Fruit fly (Drosophila melanogaster) whole organism, embryonic: ENCODE measurements around the gene Syn1.

ENCODE experiments used
- Ada2b ChIP-seq: fragments of 200-800 bp; sonication (Bioruptor generic); IDR thresholded peaks from 2 replicates; pipeline ENCODE4 v1.3.6; 2022; ENCODE audit warnings: missing biosample characterization, missing genetic modification characterization
- B-H1 ChIP-seq: fragments of 200-800 bp; sonication (Bioruptor generic); IDR thresholded peaks from 3 replicates; pipeline ENCODE4 v1.3.6; 2022; ENCODE audit warnings: missing biosample characterization, missing genetic modification characterization
- Bdp1 ChIP-seq: fragments of 200-800 bp; sonication (Bioruptor generic); optimal IDR thresholded peaks from 3 replicates; lab custom pipeline; 2016; ENCODE audit warnings: missing biosample characterization, missing genetic modification characterization
- CG10431 ChIP-seq: fragments of 200-800 bp; sonication (Bioruptor generic); optimal IDR thresholded peaks from 3 replicates; lab custom pipeline; 2018; ENCODE audit warnings: missing biosample characterization, mild to moderate bottlenecking, missing genetic modification characterization
- CG12071 ChIP-seq: fragments of 200-800 bp; sonication (Bioruptor generic); optimal IDR thresholded peaks from 3 replicates; lab custom pipeline; 2018; ENCODE audit warnings: missing biosample characterization, mild to moderate bottlenecking, missing genetic modification characterization
- CG12155 ChIP-seq: fragments of 200-800 bp; sonication (Bioruptor generic); optimal IDR thresholded peaks from 3 replicates; lab custom pipeline; 2016; ENCODE audit warnings: missing biosample characterization, missing genetic modification characterization
- CG12391 ChIP-seq: fragments of 200-800 bp; sonication (Bioruptor generic); optimal IDR thresholded peaks from 3 replicates; lab custom pipeline; 2018; ENCODE audit warnings: missing biosample characterization, mild to moderate bottlenecking, missing genetic modification characterization, moderate library complexity
- CG12942 ChIP-seq: fragments of 200-800 bp; sonication (Bioruptor generic); optimal IDR thresholded peaks from 3 replicates; lab custom pipeline; 2016; ENCODE audit warnings: missing biosample characterization, missing genetic modification characterization
- CG13894 ChIP-seq: fragments of 200-800 bp; sonication (Bioruptor generic); optimal IDR thresholded peaks from 3 replicates; lab custom pipeline; 2018; ENCODE audit warnings: missing biosample characterization, mild to moderate bottlenecking, missing genetic modification characterization, moderate library complexity
- CG15269 ChIP-seq: fragments of 200-800 bp; sonication (Bioruptor generic); optimal IDR thresholded peaks from 2 replicates; lab custom pipeline; 2018; ENCODE audit warnings: missing biosample characterization, mild to moderate bottlenecking, missing genetic modification characterization, moderate library complexity
- CG2129 ChIP-seq: fragments of 200-800 bp; sonication (Bioruptor generic); IDR thresholded peaks from 2 replicates; pipeline ENCODE4 v1.3.6; 2022; ENCODE audit warnings: missing biosample characterization, missing genetic modification characterization; ENCODE audit not compliant: partially characterized antibody
- CG30431 ChIP-seq: fragments of 200-800 bp; sonication (Bioruptor generic); optimal IDR thresholded peaks from 2 replicates; lab custom pipeline; 2017; ENCODE audit warnings: missing biosample characterization, missing genetic modification characterization
- CG31224 ChIP-seq: fragments of 200-800 bp; sonication (Bioruptor generic); IDR thresholded peaks from 2 replicates; pipeline ENCODE4 v1.3.6; 2022; ENCODE audit warnings: missing biosample characterization, missing genetic modification characterization
- CG4328 ChIP-seq: fragments of 200-800 bp; sonication (Bioruptor generic); optimal IDR thresholded peaks from 3 replicates; lab custom pipeline; 2017; ENCODE audit warnings: missing biosample characterization, missing genetic modification reagents, missing genetic modification characterization
- CG6175 ChIP-seq: fragments of 200-800 bp; sonication (Bioruptor generic); IDR thresholded peaks from 3 replicates; pipeline ENCODE4 v1.3.6; 2022; ENCODE audit warnings: missing biosample characterization, missing genetic modification characterization
- CG6654 ChIP-seq: fragments of 200-800 bp; sonication (Bioruptor generic); optimal IDR thresholded peaks from 2 replicates; lab custom pipeline; 2017; ENCODE audit warnings: missing biosample characterization, mild to moderate bottlenecking, missing genetic modification characterization
- CG7928 ChIP-seq: fragments of 200-800 bp; sonication (Bioruptor generic); optimal IDR thresholded peaks from 2 replicates; lab custom pipeline; 2017; ENCODE audit warnings: missing biosample characterization, mild to moderate bottlenecking, missing genetic modification characterization
- CG7987 ChIP-seq: fragments of 200-800 bp; sonication (Bioruptor generic); optimal IDR thresholded peaks from 2 replicates; lab custom pipeline; 2018; ENCODE audit warnings: missing biosample characterization, mild to moderate bottlenecking, missing genetic modification characterization, moderate library complexity
- CG8388 ChIP-seq: fragments of 200-800 bp; sonication (Bioruptor generic); optimal IDR thresholded peaks from 2 replicates; lab custom pipeline; 2019; ENCODE audit warnings: missing biosample characterization, mild to moderate bottlenecking, missing genetic modification characterization, moderate library complexity
- Ets65A ChIP-seq: fragments of 200-800 bp; sonication (Bioruptor generic); peaks from one replicate; lab custom pipeline; 2016; ENCODE audit warnings: missing biosample characterization, missing genetic modification characterization
- Hr39 ChIP-seq: fragments of >200 bp; optimal IDR thresholded peaks from 2 replicates; lab custom pipeline; 2017
- Mrtf ChIP-seq: fragments of 200-800 bp; sonication (Bioruptor generic); IDR thresholded peaks from 3 replicates; pipeline ENCODE4 v1.3.6; 2022; ENCODE audit warnings: missing biosample characterization, missing genetic modification characterization
- Myb ChIP-seq: fragments of 200-800 bp; sonication (Bioruptor generic); optimal IDR thresholded peaks from 2 replicates; lab custom pipeline; 2016; ENCODE audit warnings: missing biosample characterization, missing genetic modification characterization
- Oaz ChIP-seq: fragments of 200-800 bp; sonication (Bioruptor generic); IDR thresholded peaks from 2 replicates; pipeline ENCODE4 v1.3.6; 2022; ENCODE audit warnings: missing biosample characterization, missing genetic modification characterization
- Opbp ChIP-seq: fragments of 200-800 bp; sonication (Bioruptor generic); IDR thresholded peaks from 3 replicates; pipeline ENCODE4 v1.3.6; 2022; ENCODE audit warnings: missing biosample characterization, missing genetic modification characterization; ENCODE audit not compliant: partially characterized antibody
- Sox102F ChIP-seq: fragments of 200-800 bp; sonication (Bioruptor generic); optimal IDR thresholded peaks from 2 replicates; lab custom pipeline; 2018; ENCODE audit warnings: missing biosample characterization, mild to moderate bottlenecking, missing genetic modification characterization, moderate library complexity
- Ssrp ChIP-seq: fragments of 200-800 bp; sonication (Bioruptor generic); optimal IDR thresholded peaks from 2 replicates; lab custom pipeline; 2018; ENCODE audit warnings: missing biosample characterization, mild to moderate bottlenecking, missing genetic modification characterization, moderate library complexity
- TFAM ChIP-seq: fragments of 200-800 bp; sonication (Bioruptor generic); optimal IDR thresholded peaks from 2 replicates; lab custom pipeline; 2017; ENCODE audit warnings: missing biosample characterization, missing genetic modification characterization, inconsistent platforms
- Xbp1 ChIP-seq: fragments of 200-800 bp; sonication (Bioruptor generic); optimal IDR thresholded peaks from 3 replicates; lab custom pipeline; 2016; ENCODE audit warnings: missing biosample characterization, mild to moderate bottlenecking, missing genetic modification characterization
- ap ChIP-seq: fragments of 200-800 bp; sonication (Bioruptor generic); IDR thresholded peaks from 2 replicates; pipeline ENCODE4 v1.3.6; 2022; ENCODE audit warnings: missing biosample characterization, missing genetic modification characterization
- ato ChIP-seq: fragments of 200-800 bp; sonication (Bioruptor generic); IDR thresholded peaks from 2 replicates; pipeline ENCODE4 v1.3.6; 2022; ENCODE audit warnings: missing biosample characterization, missing genetic modification characterization; ENCODE audit not compliant: partially characterized antibody
- cato ChIP-seq: fragments of 200-800 bp; sonication (Bioruptor generic); optimal IDR thresholded peaks from 2 replicates; lab custom pipeline; 2016; ENCODE audit warnings: missing biosample characterization, missing genetic modification characterization, borderline replicate concordance
- caup ChIP-seq: fragments of 200-800 bp; sonication (Bioruptor generic); optimal IDR thresholded peaks from 3 replicates; lab custom pipeline; 2017; ENCODE audit warnings: missing biosample characterization, mild to moderate bottlenecking, missing genetic modification characterization, moderate library complexity; ENCODE audit not compliant: severe bottlenecking
- croc ChIP-seq: fragments of 200-800 bp; sonication (Bioruptor generic); conservative IDR thresholded peaks from 3 replicates; pipeline ENCODE4 v1.3.6; 2022; ENCODE audit warnings: missing biosample characterization, missing genetic modification characterization
- dmrt99B ChIP-seq: fragments of 200-800 bp; sonication (Bioruptor generic); optimal IDR thresholded peaks from 2 replicates; lab custom pipeline; 2018; ENCODE audit warnings: missing biosample characterization, mild to moderate bottlenecking, missing genetic modification characterization, moderate library complexity
- fru ChIP-seq: fragments of >200 bp; optimal IDR thresholded peaks from 2 replicates; lab custom pipeline; 2017
- ftz-f1 ChIP-seq: fragments of 200-800 bp; sonication (Bioruptor generic); optimal IDR thresholded peaks from 2 replicates; lab custom pipeline; 2016; ENCODE audit warnings: missing biosample characterization, missing genetic modification characterization
- fu2 ChIP-seq: fragments of 200-800 bp; sonication (Bioruptor generic); optimal IDR thresholded peaks from 2 replicates; lab custom pipeline; 2016; ENCODE audit warnings: missing biosample characterization, missing genetic modification characterization
- lbe ChIP-seq: fragments of 200-800 bp; sonication (Bioruptor generic); optimal IDR thresholded peaks from 2 replicates; lab custom pipeline; 2016; ENCODE audit warnings: missing biosample characterization, mild to moderate bottlenecking, missing genetic modification characterization
- luna ChIP-seq: fragments of 200-800 bp; sonication (Bioruptor generic); optimal IDR thresholded peaks from 2 replicates; lab custom pipeline; 2016; ENCODE audit warnings: missing biosample characterization, missing genetic modification characterization
- mam ChIP-seq: fragments of 200-800 bp; sonication (Bioruptor generic); optimal IDR thresholded peaks from 3 replicates; lab custom pipeline; 2016; ENCODE audit warnings: missing biosample characterization, missing genetic modification characterization
- org-1 ChIP-seq: fragments of 200-800 bp; sonication (Bioruptor generic); optimal IDR thresholded peaks from 2 replicates; lab custom pipeline; 2017; ENCODE audit warnings: missing biosample characterization, missing genetic modification characterization
- p53 ChIP-seq: fragments of 200-800 bp; sonication (Bioruptor generic); optimal IDR thresholded peaks from 2 replicates; lab custom pipeline; 2016; ENCODE audit warnings: missing biosample characterization, missing genetic modification characterization
- shn ChIP-seq: fragments of 200-800 bp; sonication (Bioruptor generic); optimal IDR thresholded peaks from 3 replicates; lab custom pipeline; 2016; ENCODE audit warnings: missing biosample characterization, missing genetic modification characterization
- sim ChIP-seq: fragments of 200-800 bp; sonication (Bioruptor generic); IDR thresholded peaks from 2 replicates; pipeline ENCODE4 v1.3.6; 2022; ENCODE audit warnings: missing biosample characterization, missing genetic modification characterization
- slp2 ChIP-seq: fragments of 200-800 bp; sonication (Bioruptor generic); optimal IDR thresholded peaks from 2 replicates; lab custom pipeline; 2016; ENCODE audit warnings: missing biosample characterization, missing genetic modification characterization
- sqz ChIP-seq: fragments of 200-800 bp; sonication (Bioruptor generic); optimal IDR thresholded peaks from 3 replicates; lab custom pipeline; 2018; ENCODE audit warnings: missing biosample characterization, mild to moderate bottlenecking, missing genetic modification characterization
- sr ChIP-seq: fragments of 200-800 bp; sonication (Bioruptor generic); IDR thresholded peaks from 3 replicates; pipeline ENCODE4 v1.3.6; 2022; ENCODE audit warnings: missing biosample characterization, missing genetic modification characterization
- ssp ChIP-seq: fragments of 200-800 bp; sonication (Bioruptor generic); IDR thresholded peaks from 2 replicates; pipeline ENCODE4 v1.3.6; 2022; ENCODE audit warnings: missing biosample characterization, missing genetic modification characterization
- tin ChIP-seq: fragments of 200-800 bp; sonication (Bioruptor generic); optimal IDR thresholded peaks from 3 replicates; lab custom pipeline; 2016; ENCODE audit warnings: missing biosample characterization, missing genetic modification characterization
- vvl ChIP-seq: fragments of 200-800 bp; sonication (Bioruptor generic); IDR thresholded peaks from 2 replicates; pipeline ENCODE4 v1.3.6; 2022; ENCODE audit warnings: missing biosample characterization, missing genetic modification characterization
- zfh2 ChIP-seq: fragments of 200-800 bp; sonication (Bioruptor generic); optimal IDR thresholded peaks from 2 replicates; lab custom pipeline; 2016; ENCODE audit warnings: missing biosample characterization, missing genetic modification characterization

Syn1 gene

DNA sequence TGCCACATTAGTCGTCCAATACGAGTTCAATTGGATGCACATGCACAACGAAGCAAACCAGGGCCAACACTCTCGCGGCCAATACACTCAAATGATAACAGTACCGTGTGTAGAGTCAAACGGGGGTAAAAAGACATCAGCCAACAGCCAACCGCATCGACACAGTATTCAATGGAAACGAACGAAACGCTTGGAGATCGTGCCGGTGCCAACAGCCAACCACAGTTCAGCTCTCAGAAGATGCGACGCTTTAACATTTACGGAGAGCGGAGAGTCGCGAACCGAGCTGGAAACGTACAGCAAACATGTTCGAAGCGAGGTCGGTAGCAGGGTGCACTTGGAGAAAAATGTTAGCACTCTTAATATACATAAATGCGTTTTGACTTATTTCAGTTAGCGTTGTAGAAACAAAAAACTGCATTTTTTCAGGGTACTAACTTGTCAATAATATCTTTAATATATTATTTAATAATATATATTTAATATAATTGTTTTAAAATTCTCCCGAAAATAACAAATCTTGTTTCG lies 37.7 kb upstream of the Syn1 start (continued):
- no peak for TF ChIP-seq CG15269 (tag; lab: Kevin White, UChicago)
- TF ChIP-seq Sox102F (GFP tag; lab: Kevin White, UChicago): peak; percentile 77
- TF ChIP-seq CG31224: peak; percentile 20; the same call in 1 of the 2 replicates
- TF ChIP-seq CG7928 (GFP tag; lab: Kevin White, UChicago): no peak
- peak; percentile 38; the same call in 1 of the 2 replicates for TF ChIP-seq ssp (GFP tag; lab: Robert Waterston, UW)
- peak; percentile 49 for TF ChIP-seq CG30431 (GFP tag; lab: Kevin White, UChicago)
- peak; percentile 67 for TF ChIP-seq B-H1 (GFP tag; lab: Robert Waterston, UW)
- no peak for TF ChIP-seq dmrt99B (tag; lab: Kevin White, UChicago)
- no peak for TF ChIP-seq sr (GFP tag; lab: Robert Waterston, UW)
- TF ChIP-seq Myb (GFP tag; lab: Kevin White, UChicago): no peak
- no peak for TF ChIP-seq fru
- TF ChIP-seq sim: peak; percentile 59; the same call in 1 of the 2 replicates
- TF ChIP-seq shn: no peak
- TF ChIP-seq Ada2b (GFP tag; lab: Robert Waterston, UW): peak; percentile 61; the same call in 1 of the 2 replicates
- no peak for TF ChIP-seq mam (GFP tag; lab: Kevin White, UChicago)
- TF ChIP-seq sqz (GFP tag; lab: Kevin White, UChicago): no peak
- TF ChIP-seq fu2 (GFP tag; lab: Kevin White, UChicago): no peak
- TF ChIP-seq Oaz (GFP tag; lab: Robert Waterston, UW): no peak
- TF ChIP-seq cato (GFP tag; lab: Kevin White, UChicago): peak; percentile 3
- TF ChIP-seq p53 (GFP tag; lab: Kevin White, UChicago): no peak
- TF ChIP-seq CG12391 (tag; lab: Kevin White, UChicago): peak; percentile 82
- TF ChIP-seq caup (GFP tag; lab: Kevin White, UChicago): peak; percentile 38
- no peak for TF ChIP-seq CG13894 (tag; lab: Kevin White, UChicago)
- no peak for TF ChIP-seq Hr39 (lab: Kevin White, UChicago)
- TF ChIP-seq Mrtf: no peak
- peak; percentile 35; the same call in 1 of the 3 replicates for TF ChIP-seq croc (GFP tag; lab: Robert Waterston, UW)
- TF ChIP-seq lbe: peak; percentile 10
- TF ChIP-seq CG2129 (GFP tag; lab: Robert Waterston, UW): no peak
- TF ChIP-seq CG12942 (GFP tag; lab: Kevin White, UChicago): peak; percentile 27
- TF ChIP-seq Bdp1: no peak
- TF ChIP-seq CG12071 (GFP tag; lab: Kevin White, UChicago): no peak
- TF ChIP-seq Ssrp (tag; lab: Kevin White, UChicago): no peak
- peak; percentile 9 for TF ChIP-seq CG4328 (GFP tag; lab: Kevin White, UChicago)
- no peak for TF ChIP-seq CG7987 (GFP tag; lab: Kevin White, UChicago)
- peak; percentile 41 for TF ChIP-seq Ets65A (GFP tag; lab: Kevin White, UChicago)
- no peak for TF ChIP-seq ato (GFP tag; lab: Robert Waterston, UW)
- TF ChIP-seq luna (GFP tag; lab: Kevin White, UChicago): no peak
- no peak for TF ChIP-seq CG6654
- peak; percentile 62 for TF ChIP-seq tin (GFP tag; lab: Kevin White, UChicago)
- TF ChIP-seq vvl (GFP tag; lab: Robert Waterston, UW): peak; percentile 84
- TF ChIP-seq CG6175 (GFP tag; lab: Robert Waterston, UW): no peak
- no peak for TF ChIP-seq slp2 (GFP tag; lab: Kevin White, UChicago)
- TF ChIP-seq Xbp1: peak; percentile 67
- peak; percentile 23 for TF ChIP-seq CG12155
- TF ChIP-seq CG10431 (GFP tag; lab: Kevin White, UChicago): peak; percentile 19
- TF ChIP-seq CG8388 (GFP tag; lab: Kevin White, UChicago): peak; percentile 68
- TF ChIP-seq TFAM (GFP tag; lab: Kevin White, UChicago): no peak
- TF ChIP-seq ftz-f1 (GFP tag; lab: Kevin White, UChicago): no peak
- 0 out of 2 replicates have a peak, but pooled peaks have one; percentile 29 for TF ChIP-seq ap (GFP tag; lab: Robert Waterston, UW)
- TF ChIP-seq Opbp (GFP tag; lab: Robert Waterston, UW): no peak
- no peak for TF ChIP-seq zfh2
- peak; percentile 41 for TF ChIP-seq org-1 (GFP tag; lab: Kevin White, UChicago)
